Worm (Caenorhabditis elegans) whole organism, L1 larva: ENCODE results near the gene srh-211.

Experiments
- C04F5.9 ChIP-seq: sonication (generic microtip); optimal IDR thresholded peaks from 2 replicates; lab custom pipeline; 2016; ENCODE audit warnings: missing genetic modification characterization, missing compliant biosample characterization
- C16A3.4 ChIP-seq: fragments of 150-350 bp; optimal IDR thresholded peaks from 2 replicates; lab custom pipeline; 2014; ENCODE audit warnings: missing biosample characterization, missing genetic modification characterization
- Y116A8C.19 ChIP-seq: sonication (generic microtip); optimal IDR thresholded peaks from 2 replicates; lab custom pipeline; 2016; ENCODE audit warnings: missing compliant biosample characterization, missing genetic modification characterization, borderline replicate concordance
- alr-1 ChIP-seq: fragments of 200-800 bp; sonication (Bioruptor generic); optimal IDR thresholded peaks from 2 replicates; lab custom pipeline; 2018; ENCODE audit warnings: borderline replicate concordance, mild to moderate bottlenecking, missing genetic modification characterization, missing compliant biosample characterization
- ama-1 ChIP-seq: fragments of 150-350 bp; optimal IDR thresholded peaks from 2 replicates; lab custom pipeline; 2014
- blmp-1 ChIP-seq: fragments of 150-350 bp; optimal IDR thresholded peaks from 2 replicates; lab custom pipeline; 2014; ENCODE audit warnings: missing biosample characterization, missing genetic modification characterization
- ceh-88 ChIP-seq: fragments of 200-800 bp; sonication (Bioruptor generic); IDR thresholded peaks from 2 replicates; pipeline ENCODE4 v1.3.6; 2022; ENCODE audit warnings: missing genetic modification characterization, missing compliant biosample characterization
- ceh-90 ChIP-seq: sonication (generic microtip); optimal IDR thresholded peaks from 2 replicates; lab custom pipeline; 2016; ENCODE audit warnings: missing genetic modification characterization, missing compliant biosample characterization
- ces-1 ChIP-seq: fragments of 150-350 bp; optimal IDR thresholded peaks from 2 replicates; lab custom pipeline; 2014; ENCODE audit warnings: missing biosample characterization, missing genetic modification reagents, missing genetic modification characterization
- dpl-1 ChIP-seq, 3 experiments: fragments of 150-350 bp in 2 of 3; sonication (generic microtip) in 1 of 3; optimal IDR thresholded peaks; 2 replicates each; lab custom pipeline; 2014 to 2017; ENCODE audit warnings: missing biosample characterization in 3 of 3, missing genetic modification characterization in 3 of 3, missing genetic modification reagents in 3 of 3
- efl-1 ChIP-seq, 4 experiments: fragments of 150-350 bp; optimal IDR thresholded peaks in 3 of 4; peaks in 1 of 4; 1 replicate in 1 of 4; 2 replicates in 3 of 4; lab custom pipeline; 2014; ENCODE audit warnings: missing biosample characterization in 2 of 4, missing genetic modification characterization in 2 of 4, missing genetic modification reagents in 2 of 4
- efl-3 ChIP-seq: fragments of 200-800 bp; sonication (Bioruptor generic); optimal IDR thresholded peaks from 2 replicates; lab custom pipeline; 2018; ENCODE audit warnings: mild to moderate bottlenecking, missing genetic modification characterization, missing compliant biosample characterization
- egl-27 ChIP-seq, 2 experiments: fragments of 150-350 bp in 1 of 2; sonication (generic microtip); optimal IDR thresholded peaks; 3 replicates each; lab custom pipeline; 2017 to 2018; ENCODE audit warnings: missing biosample characterization in 2 of 2, missing genetic modification characterization in 2 of 2, missing genetic modification reagents in 2 of 2
- ets-5 ChIP-seq: fragments of 200-800 bp; sonication (Bioruptor generic); IDR thresholded peaks from 2 replicates; pipeline ENCODE4 v1.3.6; 2022; ENCODE audit warnings: missing genetic modification characterization, missing compliant biosample characterization
- fkh-10 ChIP-seq: sonication (generic microtip); optimal IDR thresholded peaks from 2 replicates; lab custom pipeline; 2017; ENCODE audit warnings: missing biosample characterization, missing genetic modification reagents, missing genetic modification characterization
- fkh-4 ChIP-seq: sonication (generic microtip); optimal IDR thresholded peaks from 2 replicates; lab custom pipeline; 2016; ENCODE audit warnings: missing compliant biosample characterization, missing genetic modification characterization, borderline replicate concordance
- fkh-8 ChIP-seq: sonication (generic microtip); optimal IDR thresholded peaks from 2 replicates; lab custom pipeline; 2016; ENCODE audit warnings: mild to moderate bottlenecking, missing genetic modification characterization, missing compliant biosample characterization
- hlh-17 ChIP-seq: fragments of 200-800 bp; sonication (Bioruptor generic); optimal IDR thresholded peaks from 2 replicates; lab custom pipeline; 2018; ENCODE audit warnings: missing genetic modification characterization, mild to moderate bottlenecking, missing compliant biosample characterization, moderate library complexity, borderline replicate concordance
- hpl-2 ChIP-seq: fragments of 150-350 bp; optimal IDR thresholded peaks from 2 replicates; lab custom pipeline; 2014; ENCODE audit warnings: missing biosample characterization, missing genetic modification reagents, missing genetic modification characterization
- lin-13 ChIP-seq: fragments of 150-350 bp; optimal IDR thresholded peaks from 2 replicates; lab custom pipeline; 2014; ENCODE audit warnings: missing biosample characterization, missing genetic modification reagents, missing genetic modification characterization
- lin-35 ChIP-seq, 2 experiments: fragments of 150-350 bp; optimal IDR thresholded peaks; 2 replicates each; lab custom pipeline; 2014; ENCODE audit warnings: missing biosample characterization in 2 of 2, missing genetic modification characterization in 2 of 2, missing genetic modification reagents in 2 of 2
- mdl-1 ChIP-seq, 2 experiments: fragments of 150-350 bp; optimal IDR thresholded peaks; 2 replicates each; lab custom pipeline; 2014 to 2017; ENCODE audit warnings: missing biosample characterization in 2 of 2, missing genetic modification characterization in 2 of 2, inconsistent platforms in 1 of 2
- mep-1 ChIP-seq: fragments of 150-350 bp; optimal IDR thresholded peaks from 2 replicates; lab custom pipeline; 2014; ENCODE audit warnings: missing biosample characterization, missing genetic modification characterization
- nhr-12 ChIP-seq: sonication (generic microtip); optimal IDR thresholded peaks from 2 replicates; lab custom pipeline; 2017; ENCODE audit warnings: missing biosample characterization, missing genetic modification characterization
- nhr-20 ChIP-seq: sonication (generic microtip); optimal IDR thresholded peaks from 2 replicates; lab custom pipeline; 2016; ENCODE audit warnings: mild to moderate bottlenecking, missing genetic modification characterization, missing compliant biosample characterization
- nhr-28 ChIP-seq: fragments of 150-350 bp; optimal IDR thresholded peaks from 2 replicates; lab custom pipeline; 2014; ENCODE audit warnings: missing biosample characterization, missing genetic modification characterization
- nhr-47 ChIP-seq: sonication (generic microtip); optimal IDR thresholded peaks from 2 replicates; lab custom pipeline; 2016; ENCODE audit warnings: mild to moderate bottlenecking, missing genetic modification characterization, moderate library complexity, missing compliant biosample characterization
- nhr-76 ChIP-seq: sonication (generic microtip); optimal IDR thresholded peaks from 2 replicates; lab custom pipeline; 2017; ENCODE audit warnings: missing biosample characterization, missing genetic modification characterization
- nhr-77 ChIP-seq: fragments of 150-350 bp; optimal IDR thresholded peaks from 2 replicates; lab custom pipeline; 2014; ENCODE audit warnings: missing biosample characterization, missing genetic modification characterization
- nhr-84 ChIP-seq: sonication (generic microtip); optimal IDR thresholded peaks from 2 replicates; lab custom pipeline; 2017; ENCODE audit warnings: missing biosample characterization, missing genetic modification characterization
- nhr-90 ChIP-seq: sonication (generic microtip); optimal IDR thresholded peaks from 2 replicates; lab custom pipeline; 2016; ENCODE audit warnings: mild to moderate bottlenecking, missing genetic modification characterization, missing compliant biosample characterization; ENCODE audit not compliant: poor library complexity
- rnt-1 ChIP-seq: sonication (generic microtip); optimal IDR thresholded peaks from 2 replicates; lab custom pipeline; 2016; ENCODE audit warnings: mild to moderate bottlenecking, missing genetic modification characterization, moderate library complexity, missing compliant biosample characterization
- skn-1 ChIP-seq: fragments of 150-350 bp; optimal IDR thresholded peaks from 2 replicates; lab custom pipeline; 2014; ENCODE audit warnings: missing biosample characterization, missing genetic modification characterization
- snu-23 ChIP-seq: sonication (generic microtip); optimal IDR thresholded peaks from 2 replicates; lab custom pipeline; 2016; ENCODE audit warnings: missing genetic modification characterization, missing compliant biosample characterization
- sox-4 ChIP-seq: sonication (generic microtip); optimal IDR thresholded peaks from 2 replicates; lab custom pipeline; 2016; ENCODE audit warnings: missing genetic modification characterization, missing compliant biosample characterization
- sup-37 ChIP-seq: fragments of 200-800 bp; sonication (Bioruptor generic); optimal IDR thresholded peaks from 2 replicates; lab custom pipeline; 2018; ENCODE audit warnings: mild to moderate bottlenecking, missing genetic modification characterization, missing compliant biosample characterization
- tbx-2 ChIP-seq: sonication (generic microtip); optimal IDR thresholded peaks from 2 replicates; lab custom pipeline; 2016; ENCODE audit warnings: missing genetic modification characterization, missing compliant biosample characterization
- unc-62 ChIP-seq: fragments of 150-350 bp; optimal IDR thresholded peaks from 2 replicates; lab custom pipeline; 2014; ENCODE audit warnings: missing biosample characterization, missing genetic modification reagents, missing genetic modification characterization
- unc-98 ChIP-seq: fragments of 200-800 bp; sonication (Bioruptor generic); IDR thresholded peaks from 2 replicates; pipeline ENCODE4 v1.3.6; 2022; ENCODE audit warnings: missing genetic modification characterization, missing compliant biosample characterization
- xbp-1 ChIP-seq: sonication (generic microtip); optimal IDR thresholded peaks from 2 replicates; lab custom pipeline; 2016; ENCODE audit warnings: missing genetic modification characterization, missing compliant biosample characterization
- zag-1 ChIP-seq: fragments of 150-350 bp; optimal IDR thresholded peaks from 2 replicates; lab custom pipeline; 2014; ENCODE audit warnings: missing biosample characterization, missing genetic modification characterization
- ztf-4 ChIP-seq: fragments of 150-350 bp; optimal IDR thresholded peaks from 2 replicates; lab custom pipeline; 2014; ENCODE audit warnings: missing biosample characterization, missing genetic modification characterization

The srh-211 gene

ce11 chrV:4081283-4081682, at the start of gene srh-211:
Gene srh-211 (minus strand): TSS chrV:4081383.
- TF ChIP-seq ceh-90 (tag; lab: Kevin White, UChicago): no peak
- TF ChIP-seq ceh-88 (GFP tag; lab: Robert Waterston, UW): no peak
- no peak for TF ChIP-seq ztf-4 (tag; lab: Kevin White, UChicago)
- no peak for TF ChIP-seq lin-13 (GFP tag; lab: Kevin White, UChicago)
- no peak for TF ChIP-seq skn-1
- no peak for TF ChIP-seq nhr-76 (tag; lab: Kevin White, UChicago)
- TF ChIP-seq nhr-28 (tag; lab: Kevin White, UChicago): no peak
- no peak for TF ChIP-seq nhr-20
- TF ChIP-seq tbx-2 (tag; lab: Kevin White, UChicago): no peak
- TF ChIP-seq C16A3.4 (tag; lab: Kevin White, UChicago): no peak
- TF ChIP-seq egl-27 (tag; optimal IDR thresholded peaks at IDR 0.05; lab: Kevin White, UChicago): no peak
- TF ChIP-seq efl-1 (optimal IDR thresholded peaks at IDR 0.05; lab: Kevin White, UChicago): no peak
- no peak for TF ChIP-seq efl-1 (GFP tag; optimal IDR thresholded peaks at IDR 0.05 in 1 of 2; lab: Kevin White, UChicago)
- no peak for TF ChIP-seq ets-5
- TF ChIP-seq rnt-1 (tag; lab: Kevin White, UChicago): no peak
- TF ChIP-seq unc-98: no peak
- no peak for TF ChIP-seq fkh-4 (tag; lab: Kevin White, UChicago)

ce11 chrV:4129604-4130003, 48.4 kb upstream of the srh-211 start, which contains the start of gene phat-4:
Gene phat-4 (plus strand): TSS chrV:4129904.
- TF ChIP-seq hpl-2 (no peak), unc-62 (GFP tag; lab: Kevin White, UChicago) (no peak), Y116A8C.19 (no peak), nhr-47 (tag; lab: Kevin White, UChicago) (no peak), dpl-1 (GFP tag; optimal IDR thresholded peaks at IDR 0.05; lab: Kevin White, UChicago) (no peak), mep-1 (tag; lab: Kevin White, UChicago) (no peak), C16A3.4 (tag; lab: Kevin White, UChicago) (no peak), ces-1 (GFP tag; lab: Kevin White, UChicago) (no peak), sup-37 (no peak), xbp-1 (no peak), nhr-77 (no peak), blmp-1 (tag; lab: Kevin White, UChicago) (no peak)
- TF ChIP-seq, all 84 proteins: peak for 0

- TF ChIP-seq efl-3 (GFP tag; lab: Kevin White, UChicago): no peak
- no peak for TF ChIP-seq ets-5
- TF ChIP-seq alr-1 (tag; lab: Kevin White, UChicago): no peak
- no peak for TF ChIP-seq lin-35 (GFP tag; optimal IDR thresholded peaks at IDR 0.05; lab: Kevin White, UChicago)
- TF ChIP-seq sup-37: no peak
- TF ChIP-seq ceh-88 (GFP tag; lab: Robert Waterston, UW): no peak
- TF ChIP-seq fkh-10 (GFP tag; lab: Kevin White, UChicago): no peak
- no peak for TF ChIP-seq nhr-90
- no peak for TF ChIP-seq nhr-84 (tag; lab: Kevin White, UChicago)
- no peak for TF ChIP-seq hpl-2
These were observed 46.3 kb upstream of the srh-211 start, which contains the start of gene T05B4.13 for ce11 chrV:4127435-4127834. Gene T05B4.13 (minus strand): TSS chrV:4127535.

- no peak for TF ChIP-seq efl-3 (GFP tag; lab: Kevin White, UChicago)
- TF ChIP-seq mdl-1 (tag; optimal IDR thresholded peaks at IDR 0.05; lab: Kevin White, UChicago): no peak
- TF ChIP-seq snu-23 (GFP tag; lab: Kevin White, UChicago): no peak
- no peak for TF ChIP-seq ama-1
- no peak for TF ChIP-seq nhr-90
- TF ChIP-seq hlh-17: no peak
- TF ChIP-seq nhr-12: no peak
- no peak for TF ChIP-seq zag-1 (tag; lab: Kevin White, UChicago)
- TF ChIP-seq C04F5.9: no peak
- TF ChIP-seq fkh-8 (tag; lab: Kevin White, UChicago): no peak
- no peak for TF ChIP-seq sox-4
These were observed 44.4 kb upstream of the srh-211 start, which contains the start of gene T05B4.12 for ce11 chrV:4125552-4126084. Gene T05B4.12 (minus strand): TSS chrV:4126034.
